Fruit fly (Drosophila melanogaster): ENCODE results near the gene Dus1.

DNA sequence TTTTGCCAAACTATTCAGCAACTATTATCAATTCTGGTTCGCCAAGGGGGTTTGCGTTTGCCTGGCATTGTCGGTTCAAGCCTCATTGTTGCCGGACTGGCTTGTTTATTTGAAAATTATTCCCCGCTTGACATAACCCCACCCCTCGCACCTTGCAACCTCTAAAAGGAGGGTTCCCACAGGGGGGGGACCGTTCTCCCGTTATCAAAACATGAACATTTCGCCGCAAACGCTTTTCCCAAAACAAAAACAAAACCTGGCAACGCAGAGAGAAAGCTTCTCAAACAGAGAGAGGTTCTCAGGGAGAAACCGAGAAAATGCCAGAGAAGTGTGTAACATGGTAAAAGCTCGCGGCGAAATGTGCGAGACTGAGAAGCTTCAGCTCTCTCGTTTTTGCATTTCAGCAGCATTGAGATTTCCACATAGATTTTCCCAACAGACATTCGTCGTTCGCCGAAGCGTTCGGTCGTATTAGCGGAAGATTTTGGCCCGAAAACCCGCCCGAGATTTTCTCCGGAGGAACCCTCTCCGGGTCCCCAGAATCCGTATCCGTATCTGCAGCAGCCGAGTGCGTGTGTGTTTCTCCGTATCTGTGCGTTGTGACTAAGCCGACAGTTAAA, 38.4 kb upstream of the Dus1 start:
- TF ChIP-seq EcR (GFP tag; optimal IDR thresholded peaks at IDR 0.05) (no peak), CG9948 (tag; optimal IDR thresholded peaks at IDR 0.05) (no peak), Ets98B (GFP tag; IDR thresholded peaks at IDR 0.05) (peak; percentile 50), CG8159 (tag; optimal IDR thresholded peaks at IDR 0.05) (no peak), CG15710 (tag; optimal IDR thresholded peaks at IDR 0.05) (no peak), CG4496 (GFP tag; IDR thresholded peaks at IDR 0.05) (peak; percentile 55; the same call in 2 of the 3 replicates), CG17806 (tag; optimal IDR thresholded peaks at IDR 0.05) (no peak), rn (GFP tag; IDR thresholded peaks at IDR 0.05) (no peak), CG12605 (GFP tag; IDR thresholded peaks at IDR 0.05) (0 out of 2 replicates have a peak, but pooled peaks have one; percentile 35), CG32121 (GFP tag; IDR thresholded peaks at IDR 0.05) (no peak; the same call in 1 of the 2 replicates)
